Worm (Caenorhabditis elegans): ENCODE results near the gene srap-1.

The srap-1 gene

ce11 chrII:11240963-11241362, 37.9 kb downstream of the srap-1 start:
- TF ChIP-seq let-526 (GFP tag; IDR thresholded peaks at IDR 0.05) (no peak), nhr-120 (GFP tag; IDR thresholded peaks at IDR 0.05) (no peak), lag-1 (GFP tag; IDR thresholded peaks at IDR 0.05) (no peak), nhr-90 (tag; optimal IDR thresholded peaks at IDR 0.05) (no peak), snpc-3.4 (tag; optimal IDR thresholded peaks at IDR 0.05) (no peak), B0035.1 (tag; optimal IDR thresholded peaks at IDR 0.05) (no peak), rec-8 (tag; optimal IDR thresholded peaks at IDR 0.05) (no peak), gei-17 (GFP tag; optimal IDR thresholded peaks at IDR 0.05) (no peak), repo-1 (tag; optimal IDR thresholded peaks at IDR 0.05) (no peak)

- TF ChIP-seq dpff-1 (tag; optimal IDR thresholded peaks at IDR 0.05) (no peak), tbx-9 (tag; optimal IDR thresholded peaks at IDR 0.05; ENCODE audit: borderline replicate concordance) (no peak), lsl-1 (GFP tag; optimal IDR thresholded peaks at IDR 0.05) (peak; percentile 96), him-1 (tag; optimal IDR thresholded peaks at IDR 0.05) (peak; percentile 76), athp-1 (tag; optimal IDR thresholded peaks at IDR 0.05) (peak; percentile 70), madf-6 (GFP tag; IDR thresholded peaks at IDR 0.05) (peak; percentile 81), xnd-1 (tag; optimal IDR thresholded peaks at IDR 0.05) (peak; percentile 93), ceh-91 (GFP tag; IDR thresholded peaks at IDR 0.05) (peak; percentile 9; the same call in 1 of the 2 replicates), F33H1.4 (GFP tag; IDR thresholded peaks at IDR 0.05) (peak; percentile 56), mxl-1 (tag; optimal IDR thresholded peaks at IDR 0.05) (no peak), sea-2 (GFP tag; IDR thresholded peaks at IDR 0.05) (no peak), K12H6.12 (tag; optimal IDR thresholded peaks at IDR 0.05) (no peak), madf-8 (GFP tag; conservative IDR thresholded peaks at IDR 0.05) (peak; percentile 74), rcor-1 (GFP tag; IDR thresholded peaks at IDR 0.05) (0 out of 2 replicates have a peak, but pooled peaks have one; percentile 10), F49E8.2 (tag; optimal IDR thresholded peaks at IDR 0.05; ENCODE audit: insufficient read depth) (peak; percentile 46), B0019.2 (GFP tag; conservative IDR thresholded peaks at IDR 0.05) (peak; percentile 99), hmg-1.2 (GFP tag; IDR thresholded peaks at IDR 0.05) (no peak)
These were observed 38.5 kb downstream of the srap-1 start for ce11 chrII:11241497-11241896.

ce11 chrII:11242918-11243317, 39.9 kb downstream of the srap-1 start:
- TF ChIP-seq egrh-3 (GFP tag; IDR thresholded peaks at IDR 0.05) (no peak), rec-8 (tag; optimal IDR thresholded peaks at IDR 0.05) (no peak), sdz-38 (tag; optimal IDR thresholded peaks at IDR 0.05) (no peak), unc-130 (GFP tag; optimal IDR thresholded peaks at IDR 0.05) (no peak), B0035.1 (tag; optimal IDR thresholded peaks at IDR 0.05) (no peak), ceh-91 (GFP tag; IDR thresholded peaks at IDR 0.05) (no peak), ztf-26 (tag; optimal IDR thresholded peaks at IDR 0.05) (no peak), repo-1 (tag; optimal IDR thresholded peaks at IDR 0.05) (no peak), ztf-22 (GFP tag; optimal IDR thresholded peaks at IDR 0.05) (no peak), K12H6.12 (tag; optimal IDR thresholded peaks at IDR 0.05) (no peak), ZK185.1 (tag; optimal IDR thresholded peaks at IDR 0.05; ENCODE audit: poor library complexity, severe bottlenecking) (no peak), nhr-27 (tag; optimal IDR thresholded peaks at IDR 0.05) (no peak), nfya-2 (GFP tag; IDR thresholded peaks at IDR 0.05) (no peak), tlf-1 (GFP tag; optimal IDR thresholded peaks at IDR 0.05) (no peak), madf-6 (GFP tag; IDR thresholded peaks at IDR 0.05) (no peak)

DNA sequence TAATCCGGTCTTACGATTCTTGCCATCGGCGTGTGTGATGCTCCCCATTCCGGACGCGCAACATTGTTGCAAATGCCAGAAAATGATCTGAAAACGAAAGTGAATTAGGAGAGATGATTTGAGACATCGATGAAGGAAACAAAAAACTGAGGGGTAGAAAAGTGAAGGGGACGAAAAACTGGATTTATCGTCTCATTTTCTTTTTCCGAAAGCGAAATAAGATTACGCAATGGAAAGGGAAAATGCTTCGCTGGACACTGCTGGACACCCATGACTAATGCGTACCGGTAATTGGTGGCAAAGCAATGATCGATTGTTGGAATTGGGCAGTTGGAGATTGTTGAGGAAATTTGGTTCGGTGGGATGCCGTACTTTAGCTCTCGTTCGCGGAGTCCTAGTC, 43.5 kb downstream of the srap-1 start:
- no peak for TF ChIP-seq nhr-27 (tag; optimal IDR thresholded peaks at IDR 0.05)
- TF ChIP-seq ZK185.1 (tag; optimal IDR thresholded peaks at IDR 0.05; ENCODE audit: poor library complexity, severe bottlenecking): no peak
- no peak for TF ChIP-seq cebp-1 (GFP tag; IDR thresholded peaks at IDR 0.05)
- no peak for TF ChIP-seq cebp-1 (tag; optimal IDR thresholded peaks at IDR 0.05)
- TF ChIP-seq madf-6 (GFP tag; IDR thresholded peaks at IDR 0.05): no peak
- TF ChIP-seq dox-1 (GFP tag; IDR thresholded peaks at IDR 0.05): no peak
- TF ChIP-seq madf-10 (tag; optimal IDR thresholded peaks at IDR 0.05): no peak
- no peak for TF ChIP-seq unc-62 (GFP tag; optimal IDR thresholded peaks at IDR 0.05)
- TF ChIP-seq hsf-1 (GFP tag; IDR thresholded peaks at IDR 0.05): no peak
- TF ChIP-seq lin-40 (tag; optimal IDR thresholded peaks at IDR 0.05): no peak

Measured in whole organism, young adult.